Worm (Caenorhabditis elegans): ENCODE data around the gene pqn-68.

Gene pqn-68

DNA sequence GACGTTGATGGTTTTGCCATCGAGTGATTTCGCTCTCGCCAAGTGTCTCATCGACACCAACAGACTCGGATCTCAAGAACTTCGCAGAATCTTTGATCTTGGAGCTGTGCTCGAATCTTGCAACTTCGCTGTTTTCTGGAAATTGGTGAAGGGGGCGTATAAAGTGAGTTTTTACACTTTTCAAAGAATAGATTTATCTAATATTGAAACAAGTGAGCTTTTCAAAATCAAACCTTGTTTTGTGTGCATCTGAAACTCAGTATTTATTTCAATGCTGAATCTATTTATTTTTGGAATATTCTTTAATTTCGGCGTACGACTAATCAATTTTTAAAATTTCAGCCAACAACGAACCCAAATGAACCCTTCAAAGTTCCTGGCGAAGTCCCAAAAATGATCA, 1.8 kb downstream of the pqn-68 start:
- no peak for TF ChIP-seq bed-3 (GFP tag; optimal IDR thresholded peaks at IDR 0.05)
- no peak for TF ChIP-seq mep-1 (tag; optimal IDR thresholded peaks at IDR 0.05)
- TF ChIP-seq nhr-28 (tag; optimal IDR thresholded peaks at IDR 0.05), result no peak
- no peak for TF ChIP-seq hlh-1 (tag; optimal IDR thresholded peaks at IDR 0.05)

DNA sequence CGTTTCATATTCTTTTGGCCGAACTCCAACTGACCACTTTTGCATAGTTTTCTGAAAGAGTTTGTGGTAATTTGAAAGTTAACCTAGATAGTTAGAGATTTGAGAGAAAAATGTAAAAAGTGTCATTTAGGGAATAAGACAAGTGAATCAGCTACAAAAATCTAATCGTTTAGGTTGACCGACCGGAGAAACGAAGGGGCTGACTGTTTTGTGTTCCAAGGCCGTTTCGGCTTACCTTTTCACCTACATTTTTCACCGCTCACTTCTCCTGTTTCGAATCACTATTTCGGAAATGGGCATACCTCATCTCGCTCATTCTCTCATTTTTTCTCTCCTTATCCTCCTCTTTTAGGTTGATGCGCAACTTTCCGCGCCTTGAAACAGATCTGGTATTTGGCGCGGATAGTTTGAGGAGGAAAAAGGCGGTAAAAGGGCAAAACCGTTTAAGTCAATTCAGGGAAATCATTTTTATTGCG, 8.7 kb downstream of the pqn-68 start, which contains the start of gene mpst-7:
Gene mpst-7 (minus strand): TSS at position 51 of the 476 bp plus-strand sequence.
- TF ChIP-seq nhr-237 (tag; optimal IDR thresholded peaks at IDR 0.05), result no peak
- TF ChIP-seq ceh-39 (tag; optimal IDR thresholded peaks at IDR 0.05), result no peak
- TF ChIP-seq ces-1 (GFP tag; optimal IDR thresholded peaks at IDR 0.05), result no peak
- TF ChIP-seq flh-1 (GFP tag; optimal IDR thresholded peaks at IDR 0.05), result no peak
- no peak for TF ChIP-seq bed-3 (GFP tag; optimal IDR thresholded peaks at IDR 0.05)
- TF ChIP-seq elt-1 (tag; optimal IDR thresholded peaks at IDR 0.05; ENCODE audit: borderline replicate concordance, insufficient read depth), result no peak
- no peak for TF ChIP-seq M03D4.4 (tag; optimal IDR thresholded peaks at IDR 0.05)
- TF ChIP-seq tbx-8 (GFP tag; optimal IDR thresholded peaks at IDR 0.05), result no peak
- no peak for TF ChIP-seq mep-1 (tag; optimal IDR thresholded peaks at IDR 0.05)
- TF ChIP-seq drap-1 (GFP tag; optimal IDR thresholded peaks at IDR 0.05), result no peak
- TF ChIP-seq unc-39 (tag; optimal IDR thresholded peaks at IDR 0.05), result no peak
- no peak for TF ChIP-seq snpc-4 (tag; optimal IDR thresholded peaks at IDR 0.05)
- TF ChIP-seq sptf-1 (tag; optimal IDR thresholded peaks at IDR 0.05), result no peak
- TF ChIP-seq cnd-1 (tag; optimal IDR thresholded peaks at IDR 0.05), result no peak
- TF ChIP-seq ceh-43 (GFP tag; optimal IDR thresholded peaks at IDR 0.05), result no peak
- TF ChIP-seq mls-2 (tag; optimal IDR thresholded peaks at IDR 0.05), result no peak
- no peak for TF ChIP-seq ham-2 (GFP tag; optimal IDR thresholded peaks at IDR 0.05)

DNA sequence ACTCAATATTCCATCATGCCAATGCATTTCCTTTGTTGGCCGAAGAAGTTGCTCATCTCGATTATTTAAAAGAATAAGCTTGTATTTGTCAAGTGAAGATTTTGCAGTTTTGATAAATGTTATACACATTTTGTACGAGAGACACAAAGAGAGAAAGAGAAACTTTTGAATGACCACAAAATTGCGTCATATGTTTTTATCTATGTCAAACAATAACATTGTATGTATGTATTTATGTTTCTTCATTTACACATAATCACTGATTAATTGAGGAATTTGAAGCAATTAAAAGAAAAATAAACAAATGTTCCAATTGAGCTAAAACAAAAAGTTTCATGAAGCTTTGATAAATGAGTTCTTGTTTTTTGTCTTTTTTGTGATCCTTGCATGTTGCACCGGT, 10.8 kb downstream of the pqn-68 start, which contains the start of gene hrg-9:
Gene hrg-9 (minus strand): TSS at position 152 of the 400 bp plus-strand sequence.
- TF ChIP-seq zip-8 (tag; optimal IDR thresholded peaks at IDR 0.05) (peak; percentile 62), tbx-8 (GFP tag; optimal IDR thresholded peaks at IDR 0.05) (no peak), lsy-2 (tag; optimal IDR thresholded peaks at IDR 0.05) (no peak), elt-3 (tag; optimal IDR thresholded peaks at IDR 0.05) (no peak)

DNA sequence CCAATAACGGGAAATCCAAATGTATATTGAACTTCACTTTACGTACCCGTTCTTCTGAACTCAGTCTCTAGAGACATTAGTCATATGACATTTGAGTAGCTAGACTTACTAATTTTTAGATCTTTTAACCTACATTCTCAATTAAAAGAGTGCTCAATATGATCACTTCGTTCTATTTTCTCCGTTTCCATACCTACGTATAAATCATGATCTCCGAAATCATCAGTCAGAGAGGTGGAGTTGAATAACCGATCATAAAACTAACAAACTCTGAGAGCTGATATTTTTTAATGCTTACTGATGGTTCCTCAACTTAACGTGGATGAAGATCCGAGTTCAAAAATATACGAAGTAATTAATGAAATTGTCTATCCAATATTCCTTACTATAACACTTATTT, 11.6 kb downstream of the pqn-68 start, which contains the start of gene srd-35:
Gene srd-35 (plus strand): TSS at position 301 of the 400 bp plus-strand sequence.
- TF ChIP-seq ceh-83 (GFP tag; optimal IDR thresholded peaks at IDR 0.05), result no peak
- TF ChIP-seq sem-2 (GFP tag; optimal IDR thresholded peaks at IDR 0.05), result no peak
- TF ChIP-seq mls-2 (tag; optimal IDR thresholded peaks at IDR 0.05), result no peak
- TF ChIP-seq nhr-237 (tag; optimal IDR thresholded peaks at IDR 0.05), result no peak
- no peak for TF ChIP-seq sptf-1 (tag; optimal IDR thresholded peaks at IDR 0.05)
- TF ChIP-seq ceh-39 (tag; optimal IDR thresholded peaks at IDR 0.05), result no peak
- TF ChIP-seq ztf-11 (tag; optimal IDR thresholded peaks at IDR 0.05), result no peak
- TF ChIP-seq tbx-8 (GFP tag; optimal IDR thresholded peaks at IDR 0.05), result no peak
- no peak for TF ChIP-seq cnd-1 (tag; optimal IDR thresholded peaks at IDR 0.05)

DNA sequence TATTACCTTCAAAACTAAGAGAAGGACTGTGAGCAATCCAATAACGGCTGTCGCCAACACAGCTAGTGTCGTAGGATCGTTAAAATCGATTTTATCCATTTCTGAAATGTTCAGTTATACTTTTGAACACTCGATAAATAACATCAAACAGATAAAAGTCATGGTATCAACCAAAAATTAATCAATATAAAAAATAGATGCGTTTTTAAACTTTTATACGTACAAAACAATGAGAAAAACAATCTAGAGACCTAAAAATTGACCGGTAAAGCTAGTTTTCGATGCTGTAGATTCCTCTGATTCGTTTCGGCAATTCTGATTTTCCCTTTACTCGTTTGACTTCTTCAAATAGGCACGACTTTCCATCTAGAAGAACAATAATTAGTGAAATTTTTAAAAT, 14.7 kb downstream of the pqn-68 start, which contains the start of gene R186.3:
Gene R186.3 (minus strand): TSS at position 101 of the 400 bp plus-strand sequence.
- TF ChIP-seq elt-1 (tag; optimal IDR thresholded peaks at IDR 0.05; ENCODE audit: borderline replicate concordance, insufficient read depth) (no peak), ham-2 (GFP tag; optimal IDR thresholded peaks at IDR 0.05) (no peak), cnd-1 (tag; optimal IDR thresholded peaks at IDR 0.05) (no peak)

DNA sequence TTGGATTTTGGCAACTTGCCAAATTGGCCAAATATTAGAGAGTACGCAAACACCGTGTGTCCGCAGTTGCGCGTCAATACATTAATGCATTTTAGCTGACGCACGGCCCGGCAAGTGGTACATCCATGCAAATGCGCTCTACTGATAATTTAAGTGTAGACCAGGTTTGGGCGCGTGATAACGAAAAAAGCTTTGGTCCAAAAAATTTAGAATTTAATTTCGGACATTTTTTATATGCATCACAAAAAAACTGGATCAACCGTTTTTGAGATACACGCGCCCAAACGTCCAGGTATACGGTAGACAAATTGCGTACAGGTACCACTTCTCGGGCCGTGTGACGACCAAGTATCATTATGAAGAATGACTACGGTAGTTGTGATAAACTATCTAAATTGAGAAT, 15.5 kb downstream of the pqn-68 start, which contains the start of gene R186.8:
Gene R186.8 (minus strand): TSS at position 58 of the 403 bp plus-strand sequence.
- TF ChIP-seq nhr-237 (tag; optimal IDR thresholded peaks at IDR 0.05) (peak; percentile 23), lin-13 (tag; optimal IDR thresholded peaks at IDR 0.05) (peak; percentile 21), lsy-2 (tag; optimal IDR thresholded peaks at IDR 0.05) (peak; percentile 90), mls-2 (tag; optimal IDR thresholded peaks at IDR 0.05) (peak; percentile 20), ces-1 (GFP tag; optimal IDR thresholded peaks at IDR 0.05) (peak; percentile 63), sptf-1 (tag; optimal IDR thresholded peaks at IDR 0.05) (peak; percentile 15), unc-120 (tag; optimal IDR thresholded peaks at IDR 0.05; ENCODE audit: poor library complexity, severe bottlenecking) (peak; percentile 51)
